Fruit fly (Drosophila melanogaster): ENCODE measurements around the gene CG17375.

DNA sequence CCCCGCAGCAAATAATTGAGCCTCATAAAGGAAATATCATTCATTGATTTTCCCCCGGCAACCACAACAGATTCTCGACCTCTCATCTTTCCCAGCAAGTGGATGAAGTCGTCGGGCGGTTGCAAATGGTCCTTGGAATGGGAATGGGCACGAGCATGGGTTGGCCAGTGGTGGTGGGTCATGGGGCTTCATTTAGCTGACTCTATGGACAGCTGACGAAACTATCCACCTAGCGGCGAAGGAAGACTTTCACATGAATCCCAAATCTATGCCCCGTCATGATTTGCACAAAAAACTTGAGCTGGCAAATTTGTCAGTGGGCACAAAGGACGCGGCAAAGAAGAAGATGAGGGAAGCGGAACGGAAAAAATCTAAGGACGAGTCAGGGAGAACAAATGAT is 45.4 kb upstream of the CG17375 start:
- TF ChIP-seq CG8632 (GFP tag; optimal IDR thresholded peaks at IDR 0.05) = no peak
- TF ChIP-seq cyc (GFP tag; optimal IDR thresholded peaks at IDR 0.05) = no peak
- no peak for TF ChIP-seq spab (GFP tag; optimal IDR thresholded peaks at IDR 0.05)
- no peak for TF ChIP-seq esn (GFP tag; optimal IDR thresholded peaks at IDR 0.05)

All from whole organism, prepupa.